Worm (Caenorhabditis elegans): ENCODE data around the gene swt-7.
A peak's percentile ranks its signal among the peaks of the same experiment; 100 is the strongest.

ce11 chrV:5064761-5065421, 34.3 kb upstream of the swt-7 start, which contains the start of gene mlk-1:
- TF ChIP-seq lin-15B (tag; optimal IDR thresholded peaks at IDR 0.05), result no peak
- TF ChIP-seq jun-1 (tag; optimal IDR thresholded peaks at IDR 0.05), result peak; percentile 36
- TF ChIP-seq sptf-1 (tag; optimal IDR thresholded peaks at IDR 0.05), result no peak
- TF ChIP-seq efl-1 (optimal IDR thresholded peaks at IDR 0.05), result peak; percentile 56 to 68
- TF ChIP-seq efl-1 (GFP tag; optimal IDR thresholded peaks at IDR 0.05 in 1 of 2), result peak; percentile 37 to 90
- TF ChIP-seq nhr-77 (tag; optimal IDR thresholded peaks at IDR 0.05), result peak; percentile 53
- TF ChIP-seq unc-62 (GFP tag; optimal IDR thresholded peaks at IDR 0.05), result no peak
- no peak for TF ChIP-seq nhr-28 (tag; optimal IDR thresholded peaks at IDR 0.05)
- TF ChIP-seq ama-1 (optimal IDR thresholded peaks at IDR 0.05), result peak; percentile 16
- TF ChIP-seq mep-1 (tag; optimal IDR thresholded peaks at IDR 0.05), result no peak
- TF ChIP-seq aly-2 (tag; optimal IDR thresholded peaks at IDR 0.05), result no peak
- TF ChIP-seq nhr-12 (tag; optimal IDR thresholded peaks at IDR 0.05), result no peak
- TF ChIP-seq nhr-71 (tag; optimal IDR thresholded peaks at IDR 0.05), result peak; percentile 57
- TF ChIP-seq nhr-47 (tag; optimal IDR thresholded peaks at IDR 0.05), result peak; percentile 62
- TF ChIP-seq pax-3 (tag; optimal IDR thresholded peaks at IDR 0.05), result no peak

Measured in whole organism, L1 larva.